Fruit fly (Drosophila melanogaster) whole organism: ENCODE measurements around the gene GlnRS.

Experiments used
- CG8478 ChIP-seq: fragments of >200 bp; optimal IDR thresholded peaks from 2 replicates; lab custom pipeline; 2018; ENCODE audit warnings: inconsistent platforms
- pan ChIP-seq: fragments of >200 bp; optimal IDR thresholded peaks from 2 replicates; lab custom pipeline; 2017

DNA sequence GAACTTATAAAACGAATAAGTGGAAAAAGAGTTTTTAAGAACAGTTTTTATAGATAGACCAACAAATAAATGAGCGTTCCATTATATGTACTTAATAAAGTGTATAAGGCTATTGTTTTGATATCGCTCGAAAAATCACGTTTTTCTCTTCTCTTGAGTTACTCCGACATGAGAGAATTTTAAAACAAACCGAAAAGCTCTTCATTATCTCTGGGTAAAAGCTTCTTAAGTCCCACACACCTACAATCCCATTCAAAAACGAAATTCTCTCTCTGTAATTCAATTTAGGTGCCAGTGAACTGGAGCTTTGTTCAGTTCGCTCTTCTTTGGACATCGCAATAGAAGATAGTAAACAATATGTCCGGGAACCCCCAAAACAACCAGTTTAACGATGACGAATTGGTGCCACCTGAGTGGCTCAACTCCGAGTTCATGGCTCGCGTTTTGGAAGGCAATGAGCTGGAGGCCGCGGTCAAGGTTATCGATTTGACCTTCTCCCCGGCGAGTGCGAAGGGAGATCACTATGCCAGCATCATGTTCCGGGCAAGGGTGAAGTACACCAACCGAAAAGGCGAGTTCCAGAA is 38.4 kb upstream of the GlnRS start, which contains the start of gene CG31436:
- TF ChIP-seq pan (lab: Kevin White, UChicago) (no peak), CG8478 (lab: Kevin White, UChicago) (no peak)
